Worm (Caenorhabditis elegans): ENCODE measurements around the gene C34C12.1.

DNA sequence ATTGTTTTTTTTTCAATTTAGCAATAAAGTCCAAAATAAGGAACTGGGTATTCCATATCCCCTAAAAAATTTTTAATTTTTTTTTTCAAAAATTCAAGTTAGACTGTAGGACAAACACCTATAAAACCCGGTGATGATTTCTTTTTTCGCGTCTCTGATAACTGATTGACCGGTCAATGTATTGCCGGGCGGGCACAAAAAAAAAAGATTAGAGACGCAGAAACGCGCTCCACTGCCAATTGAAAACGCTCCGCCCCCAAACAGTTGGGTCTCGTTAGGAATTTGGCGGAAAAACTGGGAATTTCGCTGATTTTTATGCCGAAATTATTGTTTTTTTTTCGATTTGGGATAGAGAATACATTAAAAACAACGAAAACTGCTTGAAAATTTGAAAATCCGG lies 14.2 kb downstream of the C34C12.1 start:
- TF ChIP-seq odd-2 (tag; optimal IDR thresholded peaks at IDR 0.05): no peak
- TF ChIP-seq pax-1 (tag; optimal IDR thresholded peaks at IDR 0.05): no peak
- TF ChIP-seq F13H6.1 (tag; optimal IDR thresholded peaks at IDR 0.05): no peak

Data from whole organism, late embryonic.